Fruit fly (Drosophila melanogaster) S2 (cell line): ENCODE data around the gene CG7484.

Source experiments
- CG8478 ChIP-seq: fragments of >200 bp; optimal IDR thresholded peaks from 2 replicates; lab custom pipeline; 2018
- CTCF ChIP-seq, 2 experiments: fragments of >200 bp; optimal IDR thresholded peaks; 2 replicates each; lab custom pipeline; 2018

dm6 chr3L:17609068-17609382, 45.4 kb upstream of the CG7484 start:
- TF ChIP-seq CG8478 (lab: Kevin White, UChicago) (no peak), CTCF (optimal IDR thresholded peaks at IDR 0.05; lab: Kevin White, UChicago) (no peak)
